Worm (Caenorhabditis elegans): ENCODE results near the gene T02H6.7.

T02H6.7 gene

DNA sequence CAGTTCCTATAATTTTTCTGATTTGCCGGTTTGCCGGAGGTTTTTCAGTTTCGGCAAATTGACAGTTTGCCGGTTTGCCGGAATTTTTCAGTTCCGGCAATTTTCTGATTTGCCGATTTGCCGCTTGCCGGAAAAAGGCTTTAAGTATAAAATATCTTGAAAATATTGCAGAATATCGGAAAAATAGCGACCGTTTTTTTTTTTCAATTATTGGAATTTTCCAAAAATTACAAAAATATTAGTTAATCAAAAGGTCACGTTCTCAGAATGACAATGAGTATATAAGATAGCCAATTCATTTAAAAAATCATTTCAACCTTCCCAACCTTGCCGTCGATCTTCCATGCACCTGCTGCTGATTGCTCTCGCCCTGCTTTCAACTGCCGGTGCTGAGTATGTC is at the start of gene T02H6.7:
Gene T02H6.7, plus strand, starts transcription at position 301 of the 400 bp plus-strand sequence.
- TF ChIP-seq ztf-23 (GFP tag; IDR thresholded peaks at IDR 0.05) = no peak
- TF ChIP-seq T22C8.4 (GFP tag; IDR thresholded peaks at IDR 0.05) = no peak
- TF ChIP-seq tab-1 (GFP tag; IDR thresholded peaks at IDR 0.05) = no peak
- no peak for TF ChIP-seq ztf-29 (GFP tag; IDR thresholded peaks at IDR 0.05)
- TF ChIP-seq klf-2 (GFP tag; conservative IDR thresholded peaks at IDR 0.05) = no peak
- TF ChIP-seq flt-1 (GFP tag; IDR thresholded peaks at IDR 0.05) = no peak
- no peak for TF ChIP-seq cog-1 (tag; optimal IDR thresholded peaks at IDR 0.05)
- TF ChIP-seq ref-1 (GFP tag; conservative IDR thresholded peaks at IDR 0.05) = no peak
- no peak for TF ChIP-seq med-1 (GFP tag; optimal IDR thresholded peaks at IDR 0.05; ENCODE audit: insufficient read depth)

DNA sequence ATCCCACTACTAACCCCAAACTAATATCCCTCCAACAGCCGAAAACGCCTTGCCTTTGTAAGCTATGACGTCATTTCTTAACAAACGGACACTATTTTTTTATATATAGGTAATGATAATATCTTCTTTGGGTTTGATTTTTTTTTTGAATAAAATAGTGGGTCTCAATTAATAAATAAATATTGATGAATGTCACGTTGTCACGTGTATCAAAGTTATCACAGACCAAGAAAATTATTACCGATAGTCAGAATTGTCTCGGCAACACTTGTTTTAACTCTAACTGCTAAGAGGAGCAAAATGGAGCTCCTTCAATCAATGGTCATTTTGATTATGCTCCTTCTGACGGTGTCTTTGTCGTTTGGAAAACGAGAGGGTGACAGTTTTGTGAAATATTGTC is 48.4 kb upstream of the T02H6.7 start, which contains the start of gene T04B8.1:
Gene T04B8.1, plus strand, starts transcription at position 301 of the 400 bp plus-strand sequence.
- TF ChIP-seq flt-1 (GFP tag; IDR thresholded peaks at IDR 0.05) (no peak), ztf-23 (GFP tag; IDR thresholded peaks at IDR 0.05) (no peak), T22C8.4 (GFP tag; IDR thresholded peaks at IDR 0.05) (no peak), cog-1 (tag; optimal IDR thresholded peaks at IDR 0.05) (no peak)

- TF ChIP-seq tab-1 (GFP tag; IDR thresholded peaks at IDR 0.05) = no peak
- no peak for TF ChIP-seq cog-1 (tag; optimal IDR thresholded peaks at IDR 0.05)
- no peak for TF ChIP-seq ztf-29 (GFP tag; IDR thresholded peaks at IDR 0.05)
- TF ChIP-seq med-1 (GFP tag; optimal IDR thresholded peaks at IDR 0.05; ENCODE audit: insufficient read depth) = no peak
- TF ChIP-seq T22C8.4 (GFP tag; IDR thresholded peaks at IDR 0.05) = no peak
- no peak for TF ChIP-seq klf-2 (GFP tag; conservative IDR thresholded peaks at IDR 0.05)
- no peak for TF ChIP-seq ref-1 (GFP tag; conservative IDR thresholded peaks at IDR 0.05)
- no peak for TF ChIP-seq ztf-23 (GFP tag; IDR thresholded peaks at IDR 0.05)
- TF ChIP-seq flt-1 (GFP tag; IDR thresholded peaks at IDR 0.05) = no peak
These were observed 43.0 kb upstream of the T02H6.7 start, which contains the start of gene K07E8.6 for ce11 chrII:639467-639866. TSS of gene K07E8.6 (minus strand) at chrII:639567.

ce11 chrII:643733-644132 is 38.7 kb upstream of the T02H6.7 start:
- TF ChIP-seq ztf-29 (GFP tag; IDR thresholded peaks at IDR 0.05) (0 out of 2 replicates have a peak, but pooled peaks have one; percentile 20), tab-1 (GFP tag; IDR thresholded peaks at IDR 0.05) (no peak)

DNA sequence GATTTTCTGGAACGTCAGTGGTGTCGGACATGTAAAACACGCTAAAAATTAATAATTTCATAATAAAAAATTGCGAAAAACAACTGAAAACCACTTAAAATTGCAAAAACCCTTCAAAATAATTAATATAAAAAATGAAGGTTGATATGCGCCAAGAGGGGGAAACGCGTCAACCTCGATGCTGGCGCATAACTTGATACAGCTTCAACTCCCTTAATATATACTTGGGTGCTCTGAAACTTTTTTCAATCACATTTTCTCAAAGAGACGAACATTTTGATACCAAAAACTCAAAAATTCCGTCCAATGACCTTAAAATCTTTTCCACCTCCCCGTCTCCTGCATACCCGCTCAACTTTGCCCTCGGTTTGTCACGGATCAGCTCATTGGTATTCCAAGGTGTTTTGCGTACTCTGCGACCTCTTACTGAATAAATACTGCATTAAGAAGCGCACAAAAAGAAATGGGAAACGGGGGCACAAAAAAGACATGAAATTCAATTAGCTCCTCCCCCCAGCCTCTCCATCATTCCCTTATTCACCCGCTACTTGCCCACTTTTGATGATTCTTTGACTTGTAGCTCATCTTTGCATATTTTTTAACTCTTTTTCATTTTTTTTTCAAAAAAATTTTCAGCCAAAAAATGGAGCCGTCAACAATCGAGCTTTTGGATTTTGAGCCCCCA is 32.0 kb upstream of the T02H6.7 start, which contains the start of the genes K07E8.7 and frpr-14:
Gene K07E8.7, minus strand, starts transcription at position 47 of the 685 bp plus-strand sequence.
Gene frpr-14, plus strand, starts transcription at position 635 of the 685 bp plus-strand sequence.
- TF ChIP-seq tab-1 (GFP tag; IDR thresholded peaks at IDR 0.05) = 0 out of 2 replicates have a peak, but pooled peaks have one; percentile 16
- no peak for TF ChIP-seq med-1 (GFP tag; optimal IDR thresholded peaks at IDR 0.05; ENCODE audit: insufficient read depth)

DNA sequence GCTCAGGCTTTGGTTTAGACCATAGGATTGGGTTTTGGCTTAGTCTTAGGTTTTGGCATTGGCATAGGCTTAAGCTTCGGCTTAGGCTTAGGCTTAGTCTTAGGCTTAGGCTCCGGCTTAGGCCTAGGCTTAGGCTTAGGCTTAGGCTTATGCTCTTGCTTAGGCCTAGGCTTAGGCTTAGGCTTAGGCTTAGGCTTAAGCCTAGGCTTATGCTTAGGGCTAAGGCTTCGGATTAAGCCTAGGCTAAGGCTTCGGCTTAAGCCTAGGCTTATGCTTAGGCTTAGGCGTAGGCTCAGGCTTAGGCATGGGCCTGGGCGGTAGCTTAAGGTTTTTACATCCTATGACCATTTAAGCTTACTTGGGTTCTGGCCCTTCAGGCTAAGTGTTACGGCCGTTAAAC is 31.1 kb upstream of the T02H6.7 start:
- no peak for TF ChIP-seq tab-1 (GFP tag; IDR thresholded peaks at IDR 0.05)
- TF ChIP-seq ztf-29 (GFP tag; IDR thresholded peaks at IDR 0.05) = peak; percentile 29; the same call in 1 of the 2 replicates

ce11 chrII:658369-658768 is 24.1 kb upstream of the T02H6.7 start, which contains the start of gene sdz-24:
TSS of gene sdz-24 (plus strand) at chrII:658669.
- no peak for TF ChIP-seq med-1 (GFP tag; optimal IDR thresholded peaks at IDR 0.05; ENCODE audit: insufficient read depth)
- TF ChIP-seq T22C8.4 (GFP tag; IDR thresholded peaks at IDR 0.05) = no peak
- TF ChIP-seq ztf-23 (GFP tag; IDR thresholded peaks at IDR 0.05) = no peak
- no peak for TF ChIP-seq ztf-29 (GFP tag; IDR thresholded peaks at IDR 0.05)
- no peak for TF ChIP-seq cog-1 (tag; optimal IDR thresholded peaks at IDR 0.05)

DNA sequence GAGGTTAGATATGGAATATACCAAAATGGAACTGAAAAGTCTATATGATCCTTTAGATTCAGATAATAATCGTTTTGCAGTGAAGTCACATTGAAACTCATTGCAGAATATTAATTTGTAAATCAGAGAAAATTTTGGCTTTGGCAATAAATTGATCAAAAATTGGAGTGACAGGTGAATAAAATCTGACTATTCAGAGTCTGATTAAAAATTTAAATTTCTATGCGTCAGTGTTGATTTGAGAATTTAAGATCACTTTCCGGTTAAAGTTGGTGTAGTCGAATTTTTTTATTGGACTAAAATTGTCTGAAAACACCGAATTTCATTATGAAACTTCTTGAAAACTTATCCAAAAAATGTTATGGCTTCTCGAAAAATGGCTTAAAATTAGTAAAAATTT is 20.7 kb upstream of the T02H6.7 start, which contains the start of gene sri-45:
Gene sri-45, minus strand, starts transcription at position 101 of the 400 bp plus-strand sequence.
- TF ChIP-seq T22C8.4 (GFP tag; IDR thresholded peaks at IDR 0.05) (no peak), flt-1 (GFP tag; IDR thresholded peaks at IDR 0.05) (no peak), ref-1 (GFP tag; conservative IDR thresholded peaks at IDR 0.05) (no peak), ztf-29 (GFP tag; IDR thresholded peaks at IDR 0.05) (no peak), klf-2 (GFP tag; conservative IDR thresholded peaks at IDR 0.05) (no peak), med-1 (GFP tag; optimal IDR thresholded peaks at IDR 0.05; ENCODE audit: insufficient read depth) (no peak), cog-1 (tag; optimal IDR thresholded peaks at IDR 0.05) (no peak), tab-1 (GFP tag; IDR thresholded peaks at IDR 0.05) (no peak), ztf-23 (GFP tag; IDR thresholded peaks at IDR 0.05) (no peak)

DNA sequence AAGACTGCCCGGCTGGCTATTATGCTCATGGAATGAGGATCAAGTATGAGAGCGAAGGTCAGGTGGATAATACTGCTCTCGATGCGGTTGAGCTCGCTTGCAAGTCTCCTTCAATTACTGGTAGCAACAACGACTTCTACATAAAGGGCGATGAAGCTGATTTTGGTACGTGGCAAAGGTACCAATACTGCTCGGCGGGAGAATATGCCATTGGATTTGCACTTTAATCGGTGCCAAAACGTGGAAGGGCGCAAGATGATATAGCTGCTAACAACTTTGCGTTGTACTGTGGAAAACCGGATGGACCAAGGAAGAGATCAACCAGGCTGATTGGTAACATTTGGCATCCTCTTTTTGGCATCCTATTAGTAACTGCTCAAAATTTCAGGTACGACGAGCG is 14.6 kb upstream of the T02H6.7 start:
- TF ChIP-seq tab-1 (GFP tag; IDR thresholded peaks at IDR 0.05) (no peak), med-1 (GFP tag; optimal IDR thresholded peaks at IDR 0.05; ENCODE audit: insufficient read depth) (no peak), klf-2 (GFP tag; conservative IDR thresholded peaks at IDR 0.05) (no peak), cog-1 (tag; optimal IDR thresholded peaks at IDR 0.05) (no peak), ref-1 (GFP tag; conservative IDR thresholded peaks at IDR 0.05) (no peak), flt-1 (GFP tag; IDR thresholded peaks at IDR 0.05) (no peak), ztf-23 (GFP tag; IDR thresholded peaks at IDR 0.05) (no peak), T22C8.4 (GFP tag; IDR thresholded peaks at IDR 0.05) (no peak), ztf-29 (GFP tag; IDR thresholded peaks at IDR 0.05) (no peak)

DNA sequence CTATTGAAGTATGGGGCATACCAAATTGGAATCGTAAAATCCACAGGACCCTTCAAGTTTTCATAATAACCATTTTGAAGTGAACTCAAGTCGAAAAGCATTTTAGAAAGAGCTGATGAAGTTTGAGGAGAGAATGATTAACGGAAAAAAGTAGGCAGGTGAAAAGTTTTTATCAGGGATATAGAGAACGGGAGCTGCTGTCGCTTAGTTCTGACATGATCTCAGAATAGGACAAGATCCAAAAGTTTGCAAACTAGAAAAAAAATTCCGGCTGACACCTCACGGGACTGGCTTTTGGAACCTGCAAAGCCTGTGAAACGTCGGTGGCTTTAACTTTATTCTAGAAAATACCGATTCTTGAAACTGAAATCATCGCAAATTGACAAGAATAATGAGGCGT is 11.4 kb upstream of the T02H6.7 start, which contains the start of gene sri-46:
Gene sri-46, minus strand, starts transcription at position 101 of the 400 bp plus-strand sequence.
- no peak for TF ChIP-seq T22C8.4 (GFP tag; IDR thresholded peaks at IDR 0.05)
- no peak for TF ChIP-seq ztf-23 (GFP tag; IDR thresholded peaks at IDR 0.05)
- TF ChIP-seq tab-1 (GFP tag; IDR thresholded peaks at IDR 0.05) = no peak
- TF ChIP-seq cog-1 (tag; optimal IDR thresholded peaks at IDR 0.05) = no peak
- no peak for TF ChIP-seq ztf-29 (GFP tag; IDR thresholded peaks at IDR 0.05)
- TF ChIP-seq klf-2 (GFP tag; conservative IDR thresholded peaks at IDR 0.05) = no peak
- no peak for TF ChIP-seq ref-1 (GFP tag; conservative IDR thresholded peaks at IDR 0.05)
- no peak for TF ChIP-seq flt-1 (GFP tag; IDR thresholded peaks at IDR 0.05)
- no peak for TF ChIP-seq med-1 (GFP tag; optimal IDR thresholded peaks at IDR 0.05; ENCODE audit: insufficient read depth)
